Worm (Caenorhabditis elegans) whole organism, L3 larva: ENCODE measurements around the gene pnp-1.

ENCODE experiments used
- ama-1 ChIP-seq: fragments of 150-350 bp; optimal IDR thresholded peaks from 2 replicates; lab custom pipeline; 2018
- elt-1 ChIP-seq: fragments of 150-350 bp; optimal IDR thresholded peaks from 2 replicates; lab custom pipeline; 2014; ENCODE audit warnings: missing biosample characterization, missing genetic modification characterization
- elt-3 ChIP-seq, 3 experiments: fragments of 150-350 bp in 1 of 3; sonication (generic microtip) in 2 of 3; optimal IDR thresholded peaks; 2 replicates in 2 of 3; 4 replicates in 1 of 3; lab custom pipeline; 2014 to 2017; ENCODE audit warnings: missing biosample characterization in 3 of 3, missing genetic modification characterization in 3 of 3
- lin-39 ChIP-seq: fragments of 150-350 bp; optimal IDR thresholded peaks from 2 replicates; lab custom pipeline; 2018; ENCODE audit warnings: missing biosample characterization, missing genetic modification reagents, missing genetic modification characterization
- mdl-1 ChIP-seq: fragments of 150-350 bp; optimal IDR thresholded peaks from 2 replicates; lab custom pipeline; 2014; ENCODE audit warnings: missing biosample characterization, missing genetic modification characterization

- no peak for TF ChIP-seq mdl-1 (tag; lab: Kevin White, UChicago)
- TF ChIP-seq lin-39 (tag; lab: Kevin White, UChicago): no peak
- TF ChIP-seq ama-1: no peak
- TF ChIP-seq elt-3 (tag; optimal IDR thresholded peaks at IDR 0.05; lab: Kevin White, UChicago): no peak
- no peak for TF ChIP-seq elt-1 (tag; lab: Kevin White, UChicago)
These were observed 24.8 kb downstream of the pnp-1 start, which contains the start of gene srh-282 for ce11 chrIV:273299-273698.
